Fruit fly (Drosophila melanogaster) whole organism, embryonic: ENCODE data around the gene kraken.
A peak's percentile ranks its signal among the peaks of the same experiment; 100 is the strongest.

ENCODE experiments used
- Bgb ChIP-seq: fragments of 200-800 bp; sonication (Bioruptor generic); IDR thresholded peaks from 2 replicates; pipeline ENCODE4 v1.3.6; 2022; ENCODE audit warnings: missing biosample characterization, missing genetic modification characterization; ENCODE audit not compliant: partially characterized antibody
- CG10267 ChIP-seq: fragments of 200-800 bp; sonication (Bioruptor generic); optimal IDR thresholded peaks from 2 replicates; lab custom pipeline; 2018; ENCODE audit warnings: missing biosample characterization, mild to moderate bottlenecking, missing genetic modification characterization, moderate library complexity
- CG10979 ChIP-seq: fragments of 200-800 bp; sonication (Bioruptor generic); optimal IDR thresholded peaks from 2 replicates; lab custom pipeline; 2018; ENCODE audit warnings: missing biosample characterization, mild to moderate bottlenecking, missing genetic modification characterization, moderate library complexity
- CG11560 ChIP-seq: fragments of 200-800 bp; sonication (Bioruptor generic); IDR thresholded peaks from 3 replicates; pipeline ENCODE4 v1.3.6; 2022; ENCODE audit warnings: missing biosample characterization, missing genetic modification characterization
- CG12744 ChIP-seq: fragments of 200-800 bp; sonication (Bioruptor generic); optimal IDR thresholded peaks from 2 replicates; lab custom pipeline; 2016; ENCODE audit warnings: missing biosample characterization, missing genetic modification characterization
- CG15269 ChIP-seq: fragments of 200-800 bp; sonication (Bioruptor generic); optimal IDR thresholded peaks from 2 replicates; lab custom pipeline; 2018; ENCODE audit warnings: missing biosample characterization, mild to moderate bottlenecking, missing genetic modification characterization, moderate library complexity
- CG15479 ChIP-seq: fragments of 200-800 bp; sonication (Bioruptor generic); optimal IDR thresholded peaks from 3 replicates; lab custom pipeline; 2019; ENCODE audit warnings: missing biosample characterization, mild to moderate bottlenecking, missing genetic modification characterization, moderate library complexity
- CG1602 ChIP-seq: fragments of 200-800 bp; sonication (Bioruptor generic); optimal IDR thresholded peaks from 3 replicates; lab custom pipeline; 2016; ENCODE audit warnings: missing biosample characterization, missing genetic modification characterization
- CG2202 ChIP-seq: fragments of 200-800 bp; sonication (Bioruptor generic); optimal IDR thresholded peaks from 2 replicates; lab custom pipeline; 2018; ENCODE audit warnings: missing biosample characterization, mild to moderate bottlenecking, missing genetic modification characterization
- CG3065 ChIP-seq: fragments of 200-800 bp; sonication (Bioruptor generic); optimal IDR thresholded peaks from 2 replicates; lab custom pipeline; 2016; ENCODE audit warnings: missing biosample characterization, missing genetic modification characterization
- CG31224 ChIP-seq: fragments of 200-800 bp; sonication (Bioruptor generic); IDR thresholded peaks from 2 replicates; pipeline ENCODE4 v1.3.6; 2022; ENCODE audit warnings: missing biosample characterization, missing genetic modification characterization
- CG4404 ChIP-seq: fragments of 200-800 bp; sonication (Bioruptor generic); IDR thresholded peaks from 2 replicates; pipeline ENCODE4 v1.3.6; 2022; ENCODE audit warnings: missing biosample characterization, missing genetic modification characterization
- CG4617 ChIP-seq: fragments of 200-800 bp; sonication (Bioruptor generic); optimal IDR thresholded peaks from 3 replicates; lab custom pipeline; 2016; ENCODE audit warnings: missing biosample characterization, missing genetic modification characterization, borderline replicate concordance
- CG4730 ChIP-seq: fragments of 200-800 bp; sonication (Bioruptor generic); IDR thresholded peaks from 2 replicates; pipeline ENCODE4 v1.3.6; 2022; ENCODE audit warnings: missing biosample characterization, missing genetic modification characterization
- CG6272 ChIP-seq: fragments of 200-800 bp; sonication (Bioruptor generic); IDR thresholded peaks from 2 replicates; pipeline ENCODE4 v1.3.6; 2022; ENCODE audit warnings: missing biosample characterization, missing genetic modification characterization
- CG6791 ChIP-seq: fragments of 200-800 bp; sonication (Bioruptor generic); IDR thresholded peaks from 3 replicates; pipeline ENCODE4 v1.3.6; 2022; ENCODE audit warnings: missing biosample characterization, missing genetic modification characterization; ENCODE audit not compliant: partially characterized antibody
- CG8944 ChIP-seq: fragments of 200-800 bp; sonication (Bioruptor generic); optimal IDR thresholded peaks from 3 replicates; lab custom pipeline; 2016; ENCODE audit warnings: missing biosample characterization, missing genetic modification characterization
- Camta ChIP-seq: fragments of 200-800 bp; sonication (Bioruptor generic); optimal IDR thresholded peaks from 2 replicates; lab custom pipeline; 2016; ENCODE audit warnings: missing biosample characterization, missing genetic modification characterization
- HLH4C ChIP-seq: fragments of 200-800 bp; sonication (Bioruptor generic); IDR thresholded peaks from 3 replicates; pipeline ENCODE4 v1.3.6; 2022; ENCODE audit warnings: missing biosample characterization, missing genetic modification characterization; ENCODE audit not compliant: partially characterized antibody
- HmgD ChIP-seq: fragments of 200-800 bp; sonication (Bioruptor generic); optimal IDR thresholded peaks from 3 replicates; lab custom pipeline; 2016; ENCODE audit warnings: missing biosample characterization, missing genetic modification characterization
- Hr78 ChIP-seq, 2 experiments: fragments of 200-800 bp in 1 of 2; fragments of >200 bp in 1 of 2; sonication (Bioruptor generic) in 1 of 2; optimal IDR thresholded peaks; 2 replicates each; lab custom pipeline; 2017 to 2019; ENCODE audit warnings: missing biosample characterization in 2 of 2, missing genetic modification characterization in 2 of 2, mild to moderate bottlenecking in 1 of 2, moderate library complexity in 1 of 2
- Lpt ChIP-seq: fragments of >200 bp; optimal IDR thresholded peaks from 2 replicates; lab custom pipeline; 2018; ENCODE audit warnings: missing biosample characterization, missing genetic modification characterization
- NC2β ChIP-seq: fragments of 200-800 bp; sonication (Bioruptor generic); optimal IDR thresholded peaks from 2 replicates; lab custom pipeline; 2016; ENCODE audit warnings: missing biosample characterization, missing genetic modification characterization
- Nf-YC ChIP-seq: fragments of 200-800 bp; optimal IDR thresholded peaks from 3 replicates; lab custom pipeline; 2019; ENCODE audit warnings: missing biosample characterization, mild to moderate bottlenecking, missing genetic modification characterization, moderate library complexity
- Pdp1 ChIP-seq, 2 experiments: fragments of 200-800 bp; sonication (Bioruptor generic); optimal IDR thresholded peaks; 3 replicates each; lab custom pipeline; 2016; ENCODE audit warnings: missing biosample characterization in 2 of 2, missing genetic modification characterization in 2 of 2, mild to moderate bottlenecking in 1 of 2, moderate library complexity in 1 of 2
- Sin3A ChIP-seq: fragments of >200 bp; optimal IDR thresholded peaks from 2 replicates; lab custom pipeline; 2018
- Six4 ChIP-seq: fragments of 200-800 bp; sonication (Bioruptor generic); optimal IDR thresholded peaks from 2 replicates; lab custom pipeline; 2016; ENCODE audit warnings: missing biosample characterization, missing genetic modification characterization
- Sry-δ ChIP-seq: fragments of 200-800 bp; sonication (Bioruptor generic); optimal IDR thresholded peaks from 2 replicates; lab custom pipeline; 2016; ENCODE audit warnings: missing biosample characterization, missing genetic modification characterization
- Trl ChIP-seq, 3 experiments: fragments of >200 bp in 2 of 3; fragments of 200-800 bp in 1 of 3; sonication (Bioruptor generic) in 1 of 3; optimal IDR thresholded peaks; 2 replicates in 1 of 3; 3 replicates in 2 of 3; lab custom pipeline; 2016 to 2017; ENCODE audit warnings: missing biosample characterization in 1 of 3, missing genetic modification characterization in 1 of 3
- aop ChIP-seq: fragments of 200-800 bp; sonication (Bioruptor generic); IDR thresholded peaks from 2 replicates; pipeline ENCODE4 v1.3.6; 2022; ENCODE audit warnings: missing biosample characterization, missing genetic modification characterization
- bbx ChIP-seq: fragments of 200-800 bp; sonication (Bioruptor generic); IDR thresholded peaks from 2 replicates; pipeline ENCODE4 v1.3.6; 2022; ENCODE audit warnings: missing biosample characterization, missing genetic modification characterization; ENCODE audit not compliant: partially characterized antibody
- caup ChIP-seq: fragments of 200-800 bp; sonication (Bioruptor generic); optimal IDR thresholded peaks from 3 replicates; lab custom pipeline; 2017; ENCODE audit warnings: missing biosample characterization, mild to moderate bottlenecking, missing genetic modification characterization, moderate library complexity; ENCODE audit not compliant: severe bottlenecking
- cg ChIP-seq: fragments of 200-800 bp; sonication (Bioruptor generic); optimal IDR thresholded peaks from 3 replicates; lab custom pipeline; 2019; ENCODE audit warnings: missing biosample characterization, mild to moderate bottlenecking, missing genetic modification characterization, moderate library complexity
- chn ChIP-seq: fragments of 200-800 bp; sonication (Bioruptor generic); optimal IDR thresholded peaks from 2 replicates; lab custom pipeline; 2016; ENCODE audit warnings: missing biosample characterization, missing genetic modification characterization
- dati ChIP-seq: fragments of 200-800 bp; sonication (Bioruptor generic); IDR thresholded peaks from 2 replicates; pipeline ENCODE4 v1.3.6; 2022; ENCODE audit warnings: missing biosample characterization, missing genetic modification characterization
- disco-r ChIP-seq: fragments of 200-800 bp; sonication (Bioruptor generic); optimal IDR thresholded peaks from 2 replicates; lab custom pipeline; 2016; ENCODE audit warnings: missing biosample characterization, missing genetic modification characterization
- fd64A ChIP-seq: fragments of 200-800 bp; sonication (Bioruptor generic); optimal IDR thresholded peaks from 3 replicates; lab custom pipeline; 2018; ENCODE audit warnings: missing biosample characterization, mild to moderate bottlenecking, missing genetic modification characterization
- grn ChIP-seq: fragments of 200-800 bp; sonication (Bioruptor generic); optimal IDR thresholded peaks from 3 replicates; lab custom pipeline; 2017; ENCODE audit warnings: missing biosample characterization, missing genetic modification characterization
- gsb ChIP-seq: fragments of 200-800 bp; sonication (Bioruptor generic); IDR thresholded peaks from 2 replicates; pipeline ENCODE4 v1.3.6; 2022; ENCODE audit warnings: missing biosample characterization, missing genetic modification characterization
- kah ChIP-seq: fragments of 200-800 bp; sonication (Bioruptor generic); optimal IDR thresholded peaks from 2 replicates; lab custom pipeline; 2018; ENCODE audit warnings: missing biosample characterization, mild to moderate bottlenecking, missing genetic modification characterization
- kni ChIP-seq: fragments of 200-800 bp; sonication (Bioruptor generic); optimal IDR thresholded peaks from 3 replicates; lab custom pipeline; 2017; ENCODE audit warnings: mild to moderate bottlenecking, missing biosample characterization, missing genetic modification reagents, missing genetic modification characterization
- mam ChIP-seq: fragments of 200-800 bp; sonication (Bioruptor generic); optimal IDR thresholded peaks from 3 replicates; lab custom pipeline; 2016; ENCODE audit warnings: missing biosample characterization, missing genetic modification characterization
- nerfin-2 ChIP-seq: fragments of 200-800 bp; sonication (Bioruptor generic); IDR thresholded peaks from 2 replicates; pipeline ENCODE4 v1.3.6; 2022; ENCODE audit warnings: missing biosample characterization, missing genetic modification characterization; ENCODE audit not compliant: partially characterized antibody
- onecut ChIP-seq: fragments of 200-800 bp; sonication (Bioruptor generic); IDR thresholded peaks from 2 replicates; pipeline ENCODE4 v1.3.6; 2022; ENCODE audit warnings: missing biosample characterization, missing genetic modification characterization
- pb ChIP-seq: fragments of 200-800 bp; sonication (Bioruptor generic); optimal IDR thresholded peaks from 3 replicates; lab custom pipeline; 2016; ENCODE audit warnings: missing biosample characterization, missing genetic modification characterization
- peb ChIP-seq: fragments of 200-800 bp; sonication (Bioruptor generic); IDR thresholded peaks from 2 replicates; pipeline ENCODE4 v1.3.6; 2022; ENCODE audit warnings: missing biosample characterization, missing genetic modification characterization
- tgo ChIP-seq: fragments of 200-800 bp; sonication (Bioruptor generic); IDR thresholded peaks from 3 replicates; pipeline ENCODE4 v1.3.6; 2022; ENCODE audit warnings: missing biosample characterization, missing genetic modification characterization
- usp ChIP-seq: fragments of >200 bp; optimal IDR thresholded peaks from 2 replicates; lab custom pipeline; 2017; ENCODE audit warnings: missing biosample characterization, missing genetic modification characterization
- vvl ChIP-seq: fragments of 200-800 bp; sonication (Bioruptor generic); IDR thresholded peaks from 2 replicates; pipeline ENCODE4 v1.3.6; 2022; ENCODE audit warnings: missing biosample characterization, missing genetic modification characterization
- zfh1 ChIP-seq: fragments of 200-800 bp; sonication (Bioruptor generic); IDR thresholded peaks from 3 replicates; pipeline ENCODE4 v1.3.6; 2022; ENCODE audit warnings: missing biosample characterization, missing genetic modification characterization

kraken gene

dm6 chr2L:850727-851257, 1.8 kb upstream of the kraken start, which contains the start of gene drongo (continued):
- TF ChIP-seq Pdp1 (GFP tag; optimal IDR thresholded peaks at IDR 0.05; lab: Kevin White, UChicago): peak in 1 of 2 experiments; percentile 29
- no peak for TF ChIP-seq CG8944 (GFP tag; lab: Kevin White, UChicago)
- TF ChIP-seq CG11560 (tag; lab: Robert Waterston, UW): peak; percentile 87
- no peak for TF ChIP-seq usp (GFP tag; lab: Kevin White, UChicago)
- TF ChIP-seq CG31224 (GFP tag; lab: Robert Waterston, UW): no peak
- no peak for TF ChIP-seq Lpt (GFP tag; lab: Kevin White, UChicago)
- no peak for TF ChIP-seq CG12744 (GFP tag; lab: Kevin White, UChicago)
- no peak for TF ChIP-seq CG4404 (GFP tag; lab: Robert Waterston, UW)
- TF ChIP-seq CG10267 (tag; lab: Kevin White, UChicago): peak; percentile 51
- TF ChIP-seq HLH4C (GFP tag; lab: Robert Waterston, UW): peak; percentile 43
- TF ChIP-seq pb (GFP tag; lab: Kevin White, UChicago): peak; percentile 29
- no peak for TF ChIP-seq Trl (optimal IDR thresholded peaks at IDR 0.05; lab: Kevin White, UChicago)
- TF ChIP-seq Trl (GFP tag; optimal IDR thresholded peaks at IDR 0.05; lab: Kevin White, UChicago): peak; percentile 53
- no peak for TF ChIP-seq CG4730 (GFP tag; lab: Robert Waterston, UW)
- TF ChIP-seq grn (GFP tag; lab: Kevin White, UChicago): no peak
- TF ChIP-seq CG15479 (GFP tag; lab: Kevin White, UChicago): peak; percentile 94
- TF ChIP-seq Camta (GFP tag; lab: Kevin White, UChicago): no peak
- peak; percentile 67 for TF ChIP-seq HmgD (GFP tag; lab: Kevin White, UChicago)
- TF ChIP-seq CG6272 (GFP tag; lab: Robert Waterston, UW): no peak; the same call in 1 of the 2 replicates
- peak; percentile 61 for TF ChIP-seq Sry-δ (GFP tag; lab: Kevin White, UChicago)
- TF ChIP-seq NC2β (GFP tag; lab: Kevin White, UChicago): peak; percentile 53
- TF ChIP-seq cg: peak; percentile 80
- no peak for TF ChIP-seq tgo (GFP tag; lab: Robert Waterston, UW)
- TF ChIP-seq CG2202 (tag; lab: Kevin White, UChicago): peak; percentile 34
- no peak for TF ChIP-seq peb
- TF ChIP-seq Bgb (GFP tag; lab: Robert Waterston, UW): no peak; the same call in 1 of the 2 replicates
- no peak for TF ChIP-seq chn (GFP tag; lab: Kevin White, UChicago)
- peak; percentile 45 for TF ChIP-seq fd64A (GFP tag; lab: Kevin White, UChicago)
- TF ChIP-seq CG3065 (GFP tag; lab: Kevin White, UChicago): no peak
- peak; percentile 59; the same call in 1 of the 2 replicates for TF ChIP-seq vvl
- peak; percentile 4 for TF ChIP-seq CG4617 (GFP tag; lab: Kevin White, UChicago)
- peak; percentile 24 for TF ChIP-seq CG15269 (tag; lab: Kevin White, UChicago)
- no peak for TF ChIP-seq nerfin-2 (GFP tag; lab: Robert Waterston, UW)
- peak; percentile 60 for TF ChIP-seq Nf-YC (tag; lab: Kevin White, UChicago)
- no peak for TF ChIP-seq gsb (GFP tag; lab: Robert Waterston, UW)
- no peak for TF ChIP-seq CG1602
- TF ChIP-seq CG6791 (GFP tag; lab: Robert Waterston, UW): peak; percentile 68
- TF ChIP-seq Hr78 (GFP tag; optimal IDR thresholded peaks at IDR 0.05; lab: Kevin White, UChicago): peak in 1 of 2 experiments; percentile 46
- no peak for TF ChIP-seq mam
- no peak for TF ChIP-seq CG10979
- peak; percentile 83 for TF ChIP-seq kah (GFP tag; lab: Kevin White, UChicago)
- TF ChIP-seq aop: no peak
- 0 out of 3 replicates have a peak, but pooled peaks have one; percentile 43 for TF ChIP-seq zfh1 (GFP tag; lab: Robert Waterston, UW)
- peak; percentile 63 for TF ChIP-seq kni (GFP tag; lab: Kevin White, UChicago)
- no peak for TF ChIP-seq Six4 (GFP tag; lab: Kevin White, UChicago)
- TF ChIP-seq dati (GFP tag; lab: Robert Waterston, UW): no peak
- TF ChIP-seq bbx (GFP tag; lab: Robert Waterston, UW): peak; percentile 65
- peak; percentile 55 for TF ChIP-seq caup (GFP tag; lab: Kevin White, UChicago)
- peak; percentile 37 for TF ChIP-seq Sin3A (lab: Kevin White, UChicago)
- no peak for TF ChIP-seq disco-r (GFP tag; lab: Kevin White, UChicago)
- TF ChIP-seq onecut (GFP tag; lab: Robert Waterston, UW): peak; percentile 50
